Worm (Caenorhabditis elegans): ENCODE results near the gene bath-29.

The bath-29 gene

DNA sequence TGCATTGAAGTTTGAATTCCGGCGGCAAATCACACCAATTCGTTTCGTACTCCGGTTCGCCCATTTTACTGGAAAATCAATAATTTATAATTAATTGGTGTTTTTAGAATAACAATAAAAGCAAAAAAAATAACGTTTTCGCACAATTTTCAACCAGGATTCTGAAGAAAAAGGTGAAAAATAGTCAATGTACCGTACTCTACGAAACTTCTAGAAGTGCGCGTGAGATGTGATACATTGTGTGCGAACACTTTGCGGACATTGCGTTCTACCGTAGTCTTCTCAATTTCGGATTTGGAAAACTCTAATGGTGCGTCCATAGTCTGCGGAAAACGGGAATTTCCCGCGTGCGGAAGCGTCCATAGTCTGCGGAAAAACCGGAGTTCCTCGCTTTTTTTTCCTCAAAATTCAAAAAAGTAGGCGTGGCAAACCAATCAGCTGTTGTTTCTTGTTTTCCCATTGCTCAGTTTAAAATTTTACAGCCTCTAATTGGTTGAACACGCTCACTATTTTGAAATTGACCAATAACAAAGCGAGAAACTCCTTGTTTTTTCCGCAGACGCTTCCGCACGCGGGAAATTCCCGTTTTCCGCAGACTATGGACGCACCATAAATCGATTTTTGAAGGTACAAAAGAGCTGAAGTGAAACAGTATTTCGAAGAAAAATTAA lies at the start of gene bath-29, which contains the start of gene F14D2.14:
Gene bath-29, plus strand, starts transcription at position 621 of the 671 bp plus-strand sequence.
Gene F14D2.14, minus strand, starts transcription at position 51 of the 671 bp plus-strand sequence.
- TF ChIP-seq blmp-1 (tag; optimal IDR thresholded peaks at IDR 0.05) (no peak), mep-1 (tag; optimal IDR thresholded peaks at IDR 0.05) (no peak), lsy-2 (tag; optimal IDR thresholded peaks at IDR 0.05) (no peak), mab-5 (tag; optimal IDR thresholded peaks at IDR 0.05) (no peak), pha-4 (tag; optimal IDR thresholded peaks at IDR 0.05) (no peak), drap-1 (GFP tag; optimal IDR thresholded peaks at IDR 0.05) (no peak), flh-1 (GFP tag; optimal IDR thresholded peaks at IDR 0.05) (no peak), bed-3 (GFP tag; optimal IDR thresholded peaks at IDR 0.05) (no peak), ces-1 (GFP tag; optimal IDR thresholded peaks at IDR 0.05) (no peak), sem-2 (GFP tag; optimal IDR thresholded peaks at IDR 0.05) (no peak), nhr-2 (tag; optimal IDR thresholded peaks at IDR 0.05) (no peak), elt-1 (tag; optimal IDR thresholded peaks at IDR 0.05; ENCODE audit: borderline replicate concordance, insufficient read depth) (no peak), tbx-8 (GFP tag; optimal IDR thresholded peaks at IDR 0.05) (no peak), mls-2 (tag; optimal IDR thresholded peaks at IDR 0.05) (no peak), sptf-1 (tag; optimal IDR thresholded peaks at IDR 0.05) (no peak)

DNA sequence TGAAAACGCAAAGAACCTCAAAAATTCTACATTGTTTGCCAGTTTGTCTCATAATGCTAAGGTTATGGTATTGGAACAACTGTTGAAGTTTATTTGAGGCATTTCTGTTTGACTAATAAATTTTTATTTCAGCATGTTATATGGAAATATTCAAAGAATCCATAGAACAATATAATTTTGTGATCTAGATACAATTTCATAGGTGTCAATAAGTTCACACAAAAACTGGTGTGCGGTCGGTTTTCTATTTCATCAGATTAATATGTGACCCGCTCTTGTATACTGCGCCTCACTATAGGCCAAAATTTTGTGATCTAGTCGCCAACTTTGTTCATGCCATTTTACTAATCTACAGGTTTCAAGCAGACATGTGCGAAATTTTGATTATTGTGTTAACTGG lies 48.9 kb upstream of the bath-29 start, which contains the start of gene btb-22:
Gene btb-22, plus strand, starts transcription at position 301 of the 400 bp plus-strand sequence.
- TF ChIP-seq mep-1 (tag; optimal IDR thresholded peaks at IDR 0.05) (no peak), lsy-2 (tag; optimal IDR thresholded peaks at IDR 0.05) (no peak), unc-39 (tag; optimal IDR thresholded peaks at IDR 0.05) (no peak), pha-4 (tag; optimal IDR thresholded peaks at IDR 0.05) (no peak), blmp-1 (tag; optimal IDR thresholded peaks at IDR 0.05) (no peak), hlh-1 (tag; optimal IDR thresholded peaks at IDR 0.05) (no peak), lin-13 (tag; optimal IDR thresholded peaks at IDR 0.05) (no peak), sptf-1 (tag; optimal IDR thresholded peaks at IDR 0.05) (no peak), nhr-28 (tag; optimal IDR thresholded peaks at IDR 0.05) (no peak), cnd-1 (tag; optimal IDR thresholded peaks at IDR 0.05) (no peak), ztf-11 (tag; optimal IDR thresholded peaks at IDR 0.05) (no peak), tbx-8 (GFP tag; optimal IDR thresholded peaks at IDR 0.05) (no peak)

DNA sequence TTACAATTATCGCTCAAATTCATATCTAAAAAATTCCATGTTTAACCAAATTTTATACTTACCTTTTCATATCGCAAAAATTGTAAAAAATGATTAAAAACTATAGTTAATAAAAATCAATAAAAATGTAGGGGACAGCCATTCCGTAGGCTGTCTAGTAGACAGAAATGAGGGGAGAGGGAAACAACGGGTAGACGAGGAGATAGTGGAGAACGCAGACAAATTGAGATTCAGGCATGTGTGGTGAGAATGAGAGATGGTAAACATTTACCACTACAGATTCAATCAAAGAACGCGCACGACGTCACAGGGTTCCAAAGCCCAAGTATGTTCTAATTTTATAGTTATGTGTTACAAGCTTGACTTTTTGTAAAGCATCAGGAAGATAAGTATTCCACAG lies 44.8 kb upstream of the bath-29 start:
- peak; percentile 45 for TF ChIP-seq ces-1 (GFP tag; optimal IDR thresholded peaks at IDR 0.05)
- TF ChIP-seq nhr-12 (tag; optimal IDR thresholded peaks at IDR 0.05): no peak
- no peak for TF ChIP-seq ztf-11 (tag; optimal IDR thresholded peaks at IDR 0.05)
- no peak for TF ChIP-seq mab-5 (tag; optimal IDR thresholded peaks at IDR 0.05)
- peak; percentile 21 for TF ChIP-seq pha-4 (tag; optimal IDR thresholded peaks at IDR 0.05)
- no peak for TF ChIP-seq hlh-1 (tag; optimal IDR thresholded peaks at IDR 0.05)
- no peak for TF ChIP-seq sem-2 (GFP tag; optimal IDR thresholded peaks at IDR 0.05)
- TF ChIP-seq nhr-2 (tag; optimal IDR thresholded peaks at IDR 0.05): no peak
- no peak for TF ChIP-seq mls-2 (tag; optimal IDR thresholded peaks at IDR 0.05)
- TF ChIP-seq nhr-237 (tag; optimal IDR thresholded peaks at IDR 0.05): no peak

DNA sequence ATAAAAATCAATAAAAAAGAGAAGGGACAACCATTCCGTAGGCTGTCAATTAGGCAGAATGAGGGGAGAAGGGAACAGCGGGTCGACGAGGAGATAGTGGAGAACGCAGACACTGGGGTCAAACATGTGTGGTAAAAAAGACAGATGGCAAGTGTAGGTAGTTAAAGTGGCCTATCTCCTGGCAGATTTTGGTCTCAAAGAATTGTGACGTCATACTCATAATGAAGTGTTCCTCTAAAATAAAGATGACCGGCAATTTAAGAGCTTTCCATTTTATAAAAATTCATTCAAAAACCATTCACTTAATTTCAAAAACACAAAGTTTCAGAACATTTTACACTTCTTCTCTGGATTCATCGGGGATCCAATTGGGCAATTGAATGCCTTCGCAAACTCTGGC lies 38.4 kb upstream of the bath-29 start:
- peak; percentile 44 for TF ChIP-seq lin-32 (GFP tag; optimal IDR thresholded peaks at IDR 0.05)
- peak; percentile 80 for TF ChIP-seq zip-8 (tag; optimal IDR thresholded peaks at IDR 0.05)
- TF ChIP-seq cnd-1 (tag; optimal IDR thresholded peaks at IDR 0.05): peak; percentile 60

DNA sequence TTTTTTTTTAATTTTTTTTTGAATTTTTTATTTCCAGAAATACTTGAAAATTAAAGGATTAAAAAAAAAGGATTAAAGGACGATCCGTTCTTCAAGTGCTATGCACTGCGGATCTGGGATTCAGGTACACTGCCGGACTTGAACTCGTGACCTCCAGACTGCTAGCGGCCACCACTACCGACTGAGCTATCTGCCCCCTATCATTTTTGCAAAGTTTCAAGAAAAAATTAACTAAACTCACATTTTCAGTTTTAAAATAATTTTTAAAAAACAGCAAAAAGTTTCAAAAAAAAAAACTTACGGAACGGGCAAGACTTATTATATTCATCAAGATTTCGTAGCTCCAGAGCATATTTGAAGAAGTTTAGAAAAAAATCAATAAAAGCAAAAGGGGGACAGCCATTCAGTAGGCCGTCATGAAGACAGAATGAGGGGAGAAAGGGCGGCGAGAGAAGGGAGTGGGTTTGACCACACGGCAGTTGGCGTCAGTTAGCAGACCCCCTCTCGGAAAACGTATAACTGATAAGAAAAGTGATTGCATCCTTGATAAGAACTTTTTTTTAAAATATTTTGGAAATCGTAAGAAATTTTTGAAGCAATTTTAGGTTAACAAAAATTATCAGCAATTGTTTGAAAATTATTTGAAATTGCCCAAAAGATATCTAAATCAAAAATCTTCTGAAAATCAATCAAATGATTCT lies 37.3 kb upstream of the bath-29 start:
- TF ChIP-seq ceh-43 (GFP tag; optimal IDR thresholded peaks at IDR 0.05) (no peak), mls-2 (tag; optimal IDR thresholded peaks at IDR 0.05) (no peak), lsy-2 (tag; optimal IDR thresholded peaks at IDR 0.05) (no peak), unc-120 (tag; optimal IDR thresholded peaks at IDR 0.05; ENCODE audit: poor library complexity, severe bottlenecking) (peak; percentile 4), hlh-1 (tag; optimal IDR thresholded peaks at IDR 0.05) (peak; percentile 72), elt-3 (tag; optimal IDR thresholded peaks at IDR 0.05) (no peak)
